Worm (Caenorhabditis elegans): Measurements from ENCODE around the gene Y53G8B.1.

DNA sequence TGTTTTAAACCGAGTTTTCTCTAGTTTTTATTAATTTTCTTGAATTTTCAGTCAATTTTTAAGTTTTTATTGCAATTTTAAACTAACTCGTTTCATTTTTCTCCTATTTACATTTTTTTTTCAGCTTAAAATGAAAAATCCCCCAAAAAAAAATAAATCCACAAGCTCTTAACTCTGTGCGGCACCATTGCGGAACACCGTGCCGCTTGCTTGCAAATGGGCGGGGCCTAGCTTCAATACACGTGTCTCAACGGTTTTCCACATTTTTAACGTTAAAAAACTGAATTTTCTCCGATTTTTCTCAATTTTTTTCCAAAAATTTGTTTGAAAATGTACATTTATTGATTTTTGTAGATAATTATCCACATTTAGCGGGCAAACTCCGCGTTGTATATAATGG, 45.9 kb downstream of the Y53G8B.1 start, which contains the start of gene R148.3:
- TF ChIP-seq unc-62 (GFP tag; optimal IDR thresholded peaks at IDR 0.05) (no peak), R02D3.7 (tag; optimal IDR thresholded peaks at IDR 0.05) (peak; percentile 29), aly-2 (tag; optimal IDR thresholded peaks at IDR 0.05) (no peak), nhr-25 (tag; optimal IDR thresholded peaks at IDR 0.05) (no peak), ztf-11 (tag; optimal IDR thresholded peaks at IDR 0.05) (no peak), nhr-28 (tag; optimal IDR thresholded peaks at IDR 0.05) (no peak), fos-1 (tag; optimal IDR thresholded peaks at IDR 0.05) (no peak), ceh-9 (tag; optimal IDR thresholded peaks at IDR 0.05) (no peak), nhr-237 (tag; optimal IDR thresholded peaks at IDR 0.05) (no peak), sea-2 (GFP tag; optimal IDR thresholded peaks at IDR 0.05) (no peak), elt-3 (tag; optimal IDR thresholded peaks at IDR 0.05) (no peak), nhr-76 (tag; optimal IDR thresholded peaks at IDR 0.05) (no peak)
